Worm (Caenorhabditis elegans) whole organism, mixed stage, embryonic: Measurements from ENCODE around the gene F39E9.6.

ENCODE experiments used
- M03D4.4 ChIP-seq: sonication (generic microtip); optimal IDR thresholded peaks from 2 replicates; lab custom pipeline; 2017; ENCODE audit warnings: mild to moderate bottlenecking, missing genetic modification characterization, missing compliant biosample characterization
- blmp-1 ChIP-seq: fragments of 150-350 bp; optimal IDR thresholded peaks from 2 replicates; lab custom pipeline; 2014; ENCODE audit warnings: missing biosample characterization, missing genetic modification characterization
- ceh-39 ChIP-seq: fragments of 150-350 bp; optimal IDR thresholded peaks from 2 replicates; lab custom pipeline; 2014; ENCODE audit warnings: missing biosample characterization, missing genetic modification characterization
- ceh-43 ChIP-seq: fragments of 200-800 bp; sonication (Bioruptor generic); optimal IDR thresholded peaks from 2 replicates; lab custom pipeline; 2018; ENCODE audit warnings: mild to moderate bottlenecking, missing genetic modification characterization, moderate library complexity, missing compliant biosample characterization
- ceh-83 ChIP-seq: fragments of 200-800 bp; sonication (Bioruptor generic); optimal IDR thresholded peaks from 2 replicates; lab custom pipeline; 2018; ENCODE audit warnings: mild to moderate bottlenecking, missing genetic modification characterization, missing compliant biosample characterization
- ces-1 ChIP-seq: fragments of 150-350 bp; optimal IDR thresholded peaks from 2 replicates; lab custom pipeline; 2014; ENCODE audit warnings: missing biosample characterization, missing genetic modification reagents, missing genetic modification characterization
- cnd-1 ChIP-seq: fragments of 200-800 bp; sonication (Bioruptor generic); optimal IDR thresholded peaks from 2 replicates; lab custom pipeline; 2018; ENCODE audit warnings: mild to moderate bottlenecking, missing genetic modification characterization, missing compliant biosample characterization
- drap-1 ChIP-seq: fragments of 200-800 bp; sonication (Bioruptor generic); optimal IDR thresholded peaks from 3 replicates; lab custom pipeline; 2018; ENCODE audit warnings: mild to moderate bottlenecking, missing genetic modification characterization, missing compliant biosample characterization
- elt-1 ChIP-seq: sonication (generic microtip); optimal IDR thresholded peaks from 2 replicates; lab custom pipeline; 2017; ENCODE audit warnings: missing genetic modification characterization, mild to moderate bottlenecking, missing compliant biosample characterization, antibody characterized with exemption, moderate library complexity, borderline replicate concordance; ENCODE audit not compliant: insufficient read depth
- elt-3 ChIP-seq: fragments of 150-350 bp; optimal IDR thresholded peaks from 2 replicates; lab custom pipeline; 2014; ENCODE audit warnings: missing biosample characterization, missing genetic modification characterization
- flh-1 ChIP-seq: fragments of 200-800 bp; sonication (Bioruptor generic); optimal IDR thresholded peaks from 2 replicates; lab custom pipeline; 2018; ENCODE audit warnings: mild to moderate bottlenecking, missing genetic modification characterization, moderate library complexity, missing compliant biosample characterization
- ham-2 ChIP-seq: fragments of 200-800 bp; sonication (Bioruptor generic); optimal IDR thresholded peaks from 2 replicates; lab custom pipeline; 2018; ENCODE audit warnings: mild to moderate bottlenecking, missing genetic modification characterization, missing compliant biosample characterization
- hlh-1 ChIP-seq: fragments of 150-350 bp; optimal IDR thresholded peaks from 2 replicates; lab custom pipeline; 2014; ENCODE audit warnings: missing biosample characterization, missing genetic modification reagents, missing genetic modification characterization
- lin-13 ChIP-seq: fragments of 150-350 bp; optimal IDR thresholded peaks from 2 replicates; lab custom pipeline; 2014; ENCODE audit warnings: missing biosample characterization, missing genetic modification characterization
- lin-32 ChIP-seq: fragments of 200-800 bp; sonication (Bioruptor generic); optimal IDR thresholded peaks from 2 replicates; lab custom pipeline; 2018; ENCODE audit warnings: mild to moderate bottlenecking, missing genetic modification characterization, missing compliant biosample characterization
- lsy-2 ChIP-seq: fragments of 150-350 bp; optimal IDR thresholded peaks from 2 replicates; lab custom pipeline; 2014; ENCODE audit warnings: missing biosample characterization, missing genetic modification characterization
- mab-5 ChIP-seq: fragments of 150-350 bp; optimal IDR thresholded peaks from 2 replicates; lab custom pipeline; 2014; ENCODE audit warnings: missing biosample characterization, missing genetic modification characterization
- mep-1 ChIP-seq: fragments of 150-350 bp; optimal IDR thresholded peaks from 2 replicates; lab custom pipeline; 2017; ENCODE audit warnings: missing biosample characterization, missing genetic modification reagents, missing genetic modification characterization, inconsistent platforms
- mls-2 ChIP-seq: sonication (generic microtip); optimal IDR thresholded peaks from 2 replicates; lab custom pipeline; 2016; ENCODE audit warnings: mild to moderate bottlenecking, missing genetic modification characterization, moderate library complexity, missing compliant biosample characterization
- nhr-12 ChIP-seq: fragments of 150-350 bp; optimal IDR thresholded peaks from 2 replicates; lab custom pipeline; 2014; ENCODE audit warnings: missing biosample characterization, missing genetic modification characterization
- nhr-2 ChIP-seq: fragments of 150-350 bp; optimal IDR thresholded peaks from 2 replicates; lab custom pipeline; 2014; ENCODE audit warnings: missing biosample characterization, missing genetic modification characterization
- nhr-237 ChIP-seq: fragments of 150-350 bp; optimal IDR thresholded peaks from 2 replicates; lab custom pipeline; 2014; ENCODE audit warnings: missing biosample characterization, missing genetic modification characterization
- nhr-28 ChIP-seq: fragments of 150-350 bp; optimal IDR thresholded peaks from 2 replicates; lab custom pipeline; 2014; ENCODE audit warnings: missing biosample characterization, missing genetic modification characterization
- nhr-76 ChIP-seq: sonication (generic microtip); optimal IDR thresholded peaks from 2 replicates; lab custom pipeline; 2017; ENCODE audit warnings: missing biosample characterization, missing genetic modification characterization
- pha-4 ChIP-seq: fragments of 150-350 bp; optimal IDR thresholded peaks from 2 replicates; lab custom pipeline; 2018; ENCODE audit warnings: missing biosample characterization, missing genetic modification reagents, missing genetic modification characterization
- sem-2 ChIP-seq: fragments of 200-800 bp; sonication (Bioruptor generic); optimal IDR thresholded peaks from 2 replicates; lab custom pipeline; 2018; ENCODE audit warnings: mild to moderate bottlenecking, missing genetic modification characterization, missing compliant biosample characterization
- snpc-4 ChIP-seq: fragments of 150-350 bp; optimal IDR thresholded peaks from 2 replicates; lab custom pipeline; 2014; ENCODE audit warnings: missing biosample characterization, missing genetic modification characterization
- sptf-1 ChIP-seq: sonication (generic microtip); optimal IDR thresholded peaks from 2 replicates; lab custom pipeline; 2017; ENCODE audit warnings: mild to moderate bottlenecking, missing genetic modification characterization, moderate library complexity, missing compliant biosample characterization
- tbx-8 ChIP-seq: fragments of 200-800 bp; sonication (Bioruptor generic); optimal IDR thresholded peaks from 2 replicates; lab custom pipeline; 2018; ENCODE audit warnings: mild to moderate bottlenecking, missing genetic modification characterization, moderate library complexity, missing compliant biosample characterization
- unc-39 ChIP-seq: fragments of 150-350 bp; optimal IDR thresholded peaks from 2 replicates; lab custom pipeline; 2014; ENCODE audit warnings: missing biosample characterization, missing genetic modification characterization
- unc-62 ChIP-seq: fragments of 150-350 bp; optimal IDR thresholded peaks from 2 replicates; lab custom pipeline; 2014; ENCODE audit warnings: missing biosample characterization, missing genetic modification reagents, missing genetic modification characterization
- zip-8 ChIP-seq: fragments of 150-350 bp; optimal IDR thresholded peaks from 2 replicates; lab custom pipeline; 2014; ENCODE audit warnings: missing biosample characterization, missing genetic modification characterization
- ztf-11 ChIP-seq: fragments of 150-350 bp; optimal IDR thresholded peaks from 2 replicates; lab custom pipeline; 2014; ENCODE audit warnings: missing biosample characterization, missing genetic modification characterization

Gene F39E9.6

DNA sequence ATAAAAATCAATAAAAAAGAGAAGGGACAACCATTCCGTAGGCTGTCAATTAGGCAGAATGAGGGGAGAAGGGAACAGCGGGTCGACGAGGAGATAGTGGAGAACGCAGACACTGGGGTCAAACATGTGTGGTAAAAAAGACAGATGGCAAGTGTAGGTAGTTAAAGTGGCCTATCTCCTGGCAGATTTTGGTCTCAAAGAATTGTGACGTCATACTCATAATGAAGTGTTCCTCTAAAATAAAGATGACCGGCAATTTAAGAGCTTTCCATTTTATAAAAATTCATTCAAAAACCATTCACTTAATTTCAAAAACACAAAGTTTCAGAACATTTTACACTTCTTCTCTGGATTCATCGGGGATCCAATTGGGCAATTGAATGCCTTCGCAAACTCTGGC lies 3.4 kb downstream of the F39E9.6 start:
- TF ChIP-seq cnd-1 (tag; lab: Kevin White, UChicago) (peak; percentile 60), lin-32 (GFP tag; lab: Kevin White, UChicago) (peak; percentile 44), zip-8 (tag; lab: Kevin White, UChicago) (peak; percentile 80)

DNA sequence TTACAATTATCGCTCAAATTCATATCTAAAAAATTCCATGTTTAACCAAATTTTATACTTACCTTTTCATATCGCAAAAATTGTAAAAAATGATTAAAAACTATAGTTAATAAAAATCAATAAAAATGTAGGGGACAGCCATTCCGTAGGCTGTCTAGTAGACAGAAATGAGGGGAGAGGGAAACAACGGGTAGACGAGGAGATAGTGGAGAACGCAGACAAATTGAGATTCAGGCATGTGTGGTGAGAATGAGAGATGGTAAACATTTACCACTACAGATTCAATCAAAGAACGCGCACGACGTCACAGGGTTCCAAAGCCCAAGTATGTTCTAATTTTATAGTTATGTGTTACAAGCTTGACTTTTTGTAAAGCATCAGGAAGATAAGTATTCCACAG lies 9.8 kb downstream of the F39E9.6 start:
- no peak for TF ChIP-seq ham-2 (GFP tag; lab: Kevin White, UChicago)
- no peak for TF ChIP-seq ceh-39 (tag; lab: Kevin White, UChicago)
- no peak for TF ChIP-seq drap-1
- no peak for TF ChIP-seq unc-39 (tag; lab: Kevin White, UChicago)
- TF ChIP-seq pha-4 (tag; lab: Kevin White, UChicago) = peak; percentile 21
- no peak for TF ChIP-seq mep-1 (tag; lab: Kevin White, UChicago)
- TF ChIP-seq ztf-11 (tag; lab: Kevin White, UChicago) = no peak
- no peak for TF ChIP-seq sem-2 (GFP tag; lab: Kevin White, UChicago)
- TF ChIP-seq ces-1 (GFP tag; lab: Kevin White, UChicago) = peak; percentile 45
- TF ChIP-seq tbx-8 = no peak
- TF ChIP-seq nhr-28 (tag; lab: Kevin White, UChicago) = no peak
- TF ChIP-seq nhr-2 (tag; lab: Kevin White, UChicago) = no peak
- no peak for TF ChIP-seq lin-32 (GFP tag; lab: Kevin White, UChicago)
- TF ChIP-seq, all 35 proteins: peak for 2

DNA sequence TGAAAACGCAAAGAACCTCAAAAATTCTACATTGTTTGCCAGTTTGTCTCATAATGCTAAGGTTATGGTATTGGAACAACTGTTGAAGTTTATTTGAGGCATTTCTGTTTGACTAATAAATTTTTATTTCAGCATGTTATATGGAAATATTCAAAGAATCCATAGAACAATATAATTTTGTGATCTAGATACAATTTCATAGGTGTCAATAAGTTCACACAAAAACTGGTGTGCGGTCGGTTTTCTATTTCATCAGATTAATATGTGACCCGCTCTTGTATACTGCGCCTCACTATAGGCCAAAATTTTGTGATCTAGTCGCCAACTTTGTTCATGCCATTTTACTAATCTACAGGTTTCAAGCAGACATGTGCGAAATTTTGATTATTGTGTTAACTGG lies 13.9 kb downstream of the F39E9.6 start, which contains the start of gene btb-22:
Gene btb-22, plus strand, starts transcription at position 301 of the 400 bp plus-strand sequence.
- TF ChIP-seq nhr-237 (no peak), ceh-39 (tag; lab: Kevin White, UChicago) (no peak), unc-39 (tag; lab: Kevin White, UChicago) (no peak), elt-1 (tag; lab: Kevin White, UChicago) (no peak), drap-1 (no peak), mab-5 (tag; lab: Kevin White, UChicago) (no peak), lin-13 (no peak), lsy-2 (tag; lab: Kevin White, UChicago) (no peak), M03D4.4 (tag; lab: Kevin White, UChicago) (no peak), blmp-1 (tag; lab: Kevin White, UChicago) (no peak), unc-62 (GFP tag; lab: Kevin White, UChicago) (no peak), sem-2 (GFP tag; lab: Kevin White, UChicago) (no peak), mep-1 (tag; lab: Kevin White, UChicago) (no peak), sptf-1 (no peak), cnd-1 (tag; lab: Kevin White, UChicago) (no peak), ceh-43 (no peak), snpc-4 (tag; lab: Kevin White, UChicago) (no peak), mls-2 (tag; lab: Kevin White, UChicago) (no peak)

DNA sequence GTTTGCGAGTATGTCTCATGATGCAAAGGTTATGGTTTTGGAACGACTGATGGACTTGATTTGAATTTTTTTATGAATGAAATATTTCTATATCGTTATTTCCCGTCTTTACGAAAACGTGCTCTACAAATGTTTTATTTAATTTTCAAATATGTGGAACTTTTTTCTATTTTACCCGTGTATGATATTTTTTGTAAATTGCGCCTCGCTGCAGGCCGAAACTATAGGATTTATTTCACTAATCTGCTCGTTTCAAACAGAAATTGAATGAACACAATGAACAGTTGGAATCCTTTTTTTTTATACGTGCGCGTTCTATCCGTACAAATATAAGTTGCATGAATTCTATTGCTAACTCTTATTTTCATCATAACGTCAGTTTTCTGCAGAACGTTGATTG lies 15.4 kb downstream of the F39E9.6 start, which contains the start of gene btb-18:
Gene btb-18, plus strand, starts transcription at position 301 of the 400 bp plus-strand sequence.
- TF ChIP-seq blmp-1 (tag; lab: Kevin White, UChicago) = no peak
- TF ChIP-seq hlh-1 = no peak
- no peak for TF ChIP-seq unc-62 (GFP tag; lab: Kevin White, UChicago)
- TF ChIP-seq drap-1 = no peak
- no peak for TF ChIP-seq M03D4.4 (tag; lab: Kevin White, UChicago)
- TF ChIP-seq lin-32 (GFP tag; lab: Kevin White, UChicago) = no peak
- TF ChIP-seq ceh-39 (tag; lab: Kevin White, UChicago) = no peak
- TF ChIP-seq sptf-1 = no peak
- no peak for TF ChIP-seq ztf-11 (tag; lab: Kevin White, UChicago)
- TF ChIP-seq nhr-28 (tag; lab: Kevin White, UChicago) = no peak
- no peak for TF ChIP-seq ceh-43
- TF ChIP-seq tbx-8 = no peak
- no peak for TF ChIP-seq snpc-4 (tag; lab: Kevin White, UChicago)
- TF ChIP-seq lsy-2 (tag; lab: Kevin White, UChicago) = no peak
- no peak for TF ChIP-seq ham-2 (GFP tag; lab: Kevin White, UChicago)
- TF ChIP-seq mls-2 (tag; lab: Kevin White, UChicago) = no peak
- TF ChIP-seq nhr-12 = no peak
- TF ChIP-seq mab-5 (tag; lab: Kevin White, UChicago) = no peak
- TF ChIP-seq elt-3 (tag; lab: Kevin White, UChicago) = no peak
- no peak for TF ChIP-seq lin-13

DNA sequence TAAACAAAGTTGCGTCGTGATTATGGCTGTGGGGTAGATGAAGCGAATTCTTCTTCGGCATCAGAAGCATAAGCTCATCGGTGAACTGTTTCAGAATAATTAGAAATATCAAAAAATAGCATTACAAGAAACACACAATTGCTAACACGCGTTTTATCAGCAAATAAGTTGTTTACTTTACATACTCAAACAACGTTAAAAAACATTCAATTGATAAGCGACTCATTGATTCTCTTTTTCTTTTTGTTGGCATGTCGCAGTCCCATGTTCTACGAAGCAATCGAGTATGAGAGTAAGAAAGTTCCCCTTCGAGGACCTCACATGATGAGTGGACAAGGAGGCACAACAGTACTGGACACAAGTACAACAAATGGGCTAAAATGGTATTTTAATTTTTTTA lies 16.7 kb downstream of the F39E9.6 start, which contains the start of gene btb-16:
Gene btb-16, plus strand, starts transcription at position 240 of the 400 bp plus-strand sequence.
- TF ChIP-seq nhr-12 (no peak), sem-2 (GFP tag; lab: Kevin White, UChicago) (no peak), cnd-1 (tag; lab: Kevin White, UChicago) (no peak), elt-1 (tag; lab: Kevin White, UChicago) (no peak), flh-1 (GFP tag; lab: Kevin White, UChicago) (no peak), zip-8 (tag; lab: Kevin White, UChicago) (no peak), ceh-43 (no peak), ztf-11 (tag; lab: Kevin White, UChicago) (no peak), ceh-83 (GFP tag; lab: Kevin White, UChicago) (no peak), elt-3 (tag; lab: Kevin White, UChicago) (no peak), mep-1 (tag; lab: Kevin White, UChicago) (no peak), nhr-28 (tag; lab: Kevin White, UChicago) (no peak), M03D4.4 (tag; lab: Kevin White, UChicago) (no peak), lin-13 (no peak), blmp-1 (tag; lab: Kevin White, UChicago) (no peak), nhr-76 (tag; lab: Kevin White, UChicago) (no peak), lin-32 (GFP tag; lab: Kevin White, UChicago) (no peak), lsy-2 (tag; lab: Kevin White, UChicago) (no peak), ces-1 (GFP tag; lab: Kevin White, UChicago) (no peak), pha-4 (tag; lab: Kevin White, UChicago) (no peak)
